Fruit fly (Drosophila melanogaster): Measurements from ENCODE around the gene CG32413.
A peak's percentile ranks its signal among the peaks of the same experiment; 100 is the strongest.

Gene CG32413

DNA sequence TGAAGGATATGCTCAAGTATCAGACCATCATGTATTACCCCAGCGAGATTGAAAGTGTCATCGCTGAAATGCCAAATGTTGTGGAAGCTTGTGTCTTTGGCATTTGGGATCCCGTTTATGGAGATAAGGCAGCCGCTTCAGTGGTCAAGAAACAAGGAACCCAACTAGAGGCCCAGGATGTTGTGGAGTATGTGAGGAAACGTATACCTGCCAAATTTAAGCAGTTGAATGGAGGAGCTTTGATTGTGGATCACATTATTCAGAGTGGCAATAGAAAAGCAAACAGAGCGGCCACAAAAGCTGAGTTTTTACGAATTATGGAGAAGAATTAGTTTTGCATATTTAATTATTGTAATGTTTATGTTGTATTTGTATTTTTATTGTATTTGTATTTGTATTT is 30.8 kb downstream of the CG32413 start, which contains the start of gene CG18586:
TSS of gene CG18586 (plus strand) at position 301 of the 400 bp plus-strand sequence.
- no peak for TF ChIP-seq CG17801 (GFP tag; optimal IDR thresholded peaks at IDR 0.05; ENCODE audit: partially characterized antibody)

DNA sequence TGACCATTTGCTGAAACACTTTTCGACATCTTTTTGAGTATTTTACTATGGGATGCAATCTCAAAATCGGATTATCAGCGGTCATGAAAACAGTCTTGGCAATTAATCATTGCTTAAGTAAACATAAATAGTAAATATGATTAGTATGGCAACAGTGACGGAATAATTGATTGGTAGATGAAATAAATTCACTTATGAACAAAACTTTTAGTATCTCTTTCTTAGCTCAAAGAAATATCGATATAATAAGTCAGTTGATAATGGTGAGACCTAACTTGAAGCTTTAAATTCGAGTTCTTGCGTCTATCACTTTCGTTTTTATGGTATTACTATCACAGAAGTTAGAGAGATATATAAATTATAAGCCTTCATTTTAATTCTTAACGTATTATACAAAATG is 32.7 kb downstream of the CG32413 start, which contains the start of gene CG5568:
TSS of gene CG5568 (plus strand) at position 301 of the 400 bp plus-strand sequence.
- no peak for TF ChIP-seq CG17801 (GFP tag; optimal IDR thresholded peaks at IDR 0.05; ENCODE audit: partially characterized antibody)

DNA sequence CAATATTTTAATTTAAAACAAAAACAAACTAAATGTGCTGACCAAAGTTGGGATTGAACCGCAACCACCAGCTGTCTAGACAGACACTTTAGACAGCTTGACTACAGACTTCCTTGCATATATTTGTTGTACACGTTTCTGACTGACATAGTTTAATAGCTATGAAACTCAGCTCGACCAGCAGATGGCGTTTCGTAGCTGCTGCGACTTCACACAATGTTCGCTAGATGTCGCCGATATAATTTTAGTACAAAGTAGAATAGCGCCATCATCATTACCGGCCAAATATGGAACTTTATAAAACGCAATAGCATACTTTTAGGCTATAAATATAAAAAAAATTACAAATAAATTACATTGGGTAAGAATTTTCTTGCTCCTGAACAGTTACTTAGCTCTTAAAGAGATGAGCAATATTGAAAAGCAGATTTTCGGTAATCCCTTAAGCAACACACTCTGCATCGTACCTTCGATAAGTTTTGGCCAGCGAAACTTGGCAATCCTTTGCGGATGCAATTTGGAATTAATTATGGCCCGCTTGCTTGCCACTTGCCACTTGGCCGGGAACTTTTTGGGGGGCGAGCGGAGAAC is 34.1 kb downstream of the CG32413 start:
- TF ChIP-seq CG17801 (GFP tag; optimal IDR thresholded peaks at IDR 0.05; ENCODE audit: partially characterized antibody): peak; percentile 69

DNA sequence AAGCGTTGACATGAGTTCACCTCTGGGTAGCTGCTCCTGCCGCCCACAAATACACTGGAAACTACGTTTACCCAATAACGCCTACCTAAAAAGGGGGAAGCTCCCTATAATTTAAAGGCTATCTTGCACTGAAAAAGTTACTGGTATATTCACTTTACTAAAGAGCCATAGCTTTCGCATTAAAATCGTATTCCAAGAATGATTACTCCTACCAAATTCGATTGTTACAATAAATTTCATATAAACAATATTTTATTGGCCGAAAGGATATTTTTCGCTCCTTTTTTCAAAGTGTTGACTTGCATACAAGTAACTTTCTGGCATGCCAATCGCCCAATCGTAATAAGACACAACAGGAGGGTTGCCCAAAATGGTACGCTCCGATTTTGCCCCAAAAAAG is 36.9 kb downstream of the CG32413 start:
- TF ChIP-seq CG17801 (GFP tag; optimal IDR thresholded peaks at IDR 0.05; ENCODE audit: partially characterized antibody): no peak

DNA sequence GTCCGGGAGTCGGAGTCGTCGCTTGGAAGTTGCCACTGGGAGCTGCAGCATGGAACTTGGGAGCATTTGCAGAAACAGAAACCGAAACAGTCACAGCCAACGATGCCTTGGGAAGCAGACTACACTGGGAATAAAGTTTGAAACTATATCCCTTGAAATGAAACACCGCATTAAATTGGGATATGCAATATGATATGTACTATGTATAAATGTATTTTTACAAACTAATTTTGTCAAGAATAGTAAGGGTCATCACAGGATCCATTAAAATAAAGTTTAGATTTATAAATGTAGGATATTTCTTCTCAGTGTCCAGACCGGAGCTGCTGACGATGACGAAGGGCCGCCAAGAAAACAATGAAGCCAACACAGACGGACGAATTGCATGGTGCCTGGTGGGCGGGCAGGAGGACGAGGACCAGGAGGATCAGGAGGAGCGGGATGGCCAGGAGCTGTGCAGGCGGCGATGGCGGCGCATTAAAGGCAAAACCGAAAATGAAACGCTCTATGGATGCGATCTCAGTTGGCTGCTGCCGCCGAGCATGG is 39.9 kb downstream of the CG32413 start:
- no peak for TF ChIP-seq CG17801 (GFP tag; optimal IDR thresholded peaks at IDR 0.05; ENCODE audit: partially characterized antibody)

DNA sequence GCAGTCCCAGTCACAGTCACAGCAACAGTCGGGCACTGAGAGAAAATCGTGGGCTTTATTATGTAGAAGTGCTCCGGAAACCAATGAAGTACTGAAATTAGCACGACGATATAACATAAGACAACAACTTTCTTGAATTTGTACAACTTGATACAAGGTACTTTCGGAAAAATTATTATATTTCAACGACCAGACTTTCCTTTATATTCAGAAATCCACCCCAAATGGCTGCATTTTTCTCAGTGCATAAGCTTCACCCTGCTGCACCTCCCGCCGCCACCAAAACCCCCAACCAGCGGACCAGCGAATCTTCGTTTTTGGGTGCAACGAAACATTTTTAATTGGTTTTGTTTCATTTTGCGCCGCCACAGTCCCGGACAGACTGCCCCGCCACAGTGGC is 40.9 kb downstream of the CG32413 start:
- no peak for TF ChIP-seq CG17801 (GFP tag; optimal IDR thresholded peaks at IDR 0.05; ENCODE audit: partially characterized antibody)

DNA sequence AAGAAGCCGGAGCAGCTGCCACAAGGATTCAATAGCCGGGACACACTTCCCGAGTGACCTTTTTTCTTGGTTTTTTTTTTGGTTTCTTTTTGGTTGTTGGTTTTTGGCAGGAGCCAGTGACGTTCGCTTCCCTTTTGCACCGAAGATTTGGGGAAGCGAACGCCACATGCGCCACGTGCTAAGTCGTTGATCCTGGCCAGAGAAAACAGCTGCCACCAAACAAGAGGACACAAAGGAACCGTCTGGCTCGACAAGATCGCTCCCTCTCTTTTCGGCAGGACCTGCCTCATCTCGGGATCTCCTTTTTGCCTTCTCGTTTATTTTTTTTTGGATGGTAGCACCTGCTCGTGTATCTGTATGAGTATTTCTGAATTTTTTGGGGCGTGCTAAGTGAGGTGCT is 44.8 kb downstream of the CG32413 start:
- TF ChIP-seq CG17801 (GFP tag; optimal IDR thresholded peaks at IDR 0.05; ENCODE audit: partially characterized antibody): no peak

DNA sequence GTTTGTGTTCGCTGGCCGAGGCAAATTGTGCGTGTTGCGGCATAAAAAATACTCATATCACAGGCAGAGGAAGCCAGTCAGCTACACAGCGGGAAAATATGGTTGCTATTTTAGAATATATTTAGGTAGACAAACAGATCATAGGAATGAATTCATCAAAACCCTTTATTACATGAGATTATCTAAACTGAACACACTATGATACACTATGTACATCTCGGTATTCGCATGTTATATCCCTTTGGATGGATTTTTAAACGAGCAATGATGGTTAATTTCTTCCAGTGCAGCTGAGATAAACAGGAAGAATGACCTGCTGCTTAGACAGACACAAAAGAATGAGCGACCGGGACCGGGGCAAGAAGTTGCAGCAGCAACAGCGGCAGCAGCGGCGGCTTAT is 46.9 kb downstream of the CG32413 start:
- no peak for TF ChIP-seq CG17801 (GFP tag; optimal IDR thresholded peaks at IDR 0.05; ENCODE audit: partially characterized antibody)

DNA sequence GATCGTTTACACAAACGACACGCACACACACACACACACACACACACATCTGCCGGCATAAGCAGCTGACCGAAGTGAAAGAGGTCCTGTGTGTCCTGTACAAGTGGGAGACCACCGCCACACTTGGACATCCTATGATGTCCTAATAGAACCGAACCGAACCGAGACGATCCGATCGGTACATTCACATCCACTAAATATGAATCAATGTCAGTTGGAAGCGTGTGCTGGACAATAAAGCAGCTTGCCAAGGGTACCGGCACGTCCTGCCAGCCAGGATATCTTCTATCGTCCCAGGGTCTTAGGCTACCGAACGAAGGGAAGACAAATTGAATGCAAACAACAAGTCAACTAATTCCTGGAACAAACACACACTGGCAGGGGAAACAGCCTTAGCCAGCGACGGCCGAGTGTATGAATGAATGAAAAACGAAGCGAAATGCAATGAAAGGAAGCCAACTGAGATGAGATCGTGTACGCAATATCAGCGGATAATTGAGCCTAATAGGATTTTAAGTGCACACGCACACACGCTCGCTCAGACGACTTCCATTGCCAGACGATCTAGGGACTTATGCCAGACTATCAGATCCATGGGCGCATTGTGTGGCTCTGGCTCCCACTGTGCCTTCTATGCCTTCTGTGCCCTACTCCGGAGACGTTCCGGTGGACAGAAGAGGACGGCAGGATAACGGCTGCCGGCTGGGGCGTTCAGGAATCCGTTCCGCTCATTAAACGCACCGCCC is 47.6 kb downstream of the CG32413 start:
- no peak for TF ChIP-seq CG17801 (GFP tag; optimal IDR thresholded peaks at IDR 0.05; ENCODE audit: partially characterized antibody)

DNA sequence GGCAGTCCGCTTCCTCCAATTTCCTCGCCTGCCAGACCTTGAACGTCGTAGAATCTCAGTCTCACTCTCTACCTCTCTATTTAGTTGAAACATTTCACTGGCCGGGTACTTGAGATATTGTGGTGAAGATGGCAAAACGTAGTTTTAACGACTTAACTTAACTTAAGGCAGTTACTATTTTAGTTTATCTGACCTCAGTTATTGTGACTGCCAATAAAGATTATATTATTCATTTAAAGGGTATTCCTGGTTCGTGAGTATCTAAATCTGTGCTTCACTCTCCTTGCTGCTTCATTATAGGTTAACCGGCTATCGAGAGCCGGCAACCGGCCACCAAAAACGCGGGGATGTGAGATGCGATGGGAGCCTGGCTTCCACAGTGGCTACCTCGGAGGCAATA is 48.8 kb downstream of the CG32413 start:
- TF ChIP-seq CG17801 (GFP tag; optimal IDR thresholded peaks at IDR 0.05; ENCODE audit: partially characterized antibody): no peak

Data from ovary, adult (tissue).